Fruit fly (Drosophila melanogaster): ENCODE data around the gene CG3581.
A peak's percentile ranks its signal among the peaks of the same experiment; 100 is the strongest.

- TF ChIP-seq CG12942 (GFP tag; optimal IDR thresholded peaks at IDR 0.05) = no peak
- TF ChIP-seq CG31365 (tag; optimal IDR thresholded peaks at IDR 0.05) = no peak
- no peak for TF ChIP-seq prd (optimal IDR thresholded peaks at IDR 0.05)
- TF ChIP-seq prd (GFP tag; IDR thresholded peaks at IDR 0.05) = peak; percentile 9; the same call in 1 of the 3 replicates
- no peak for TF ChIP-seq usp (GFP tag; optimal IDR thresholded peaks at IDR 0.05)
- TF ChIP-seq CG12299 (tag; optimal IDR thresholded peaks at IDR 0.05) = no peak
- TF ChIP-seq Blimp-1 (GFP tag; optimal IDR thresholded peaks at IDR 0.05) = no peak
- no peak for TF ChIP-seq CG6854 (GFP tag; optimal IDR thresholded peaks at IDR 0.05)
- TF ChIP-seq CG6654 (GFP tag; optimal IDR thresholded peaks at IDR 0.05) = no peak
Observed at dm6 chr3R:19352121-19352520, 22.5 kb downstream of the CG3581 start.
